Worm (Caenorhabditis elegans) whole organism, L4 larva: ENCODE data around the gene srv-3.

Source experiments
- F44E2.7 ChIP-seq: fragments of 200-800 bp; sonication (Bioruptor generic); IDR thresholded peaks from 2 replicates; pipeline ENCODE4 v2.1.2; 2022; ENCODE audit warnings: missing genetic modification characterization, missing compliant biosample characterization
- R02D3.7 ChIP-seq: fragments of 150-350 bp; sonication (generic microtip); optimal IDR thresholded peaks from 3 replicates; lab custom pipeline; 2014; ENCODE audit warnings: missing biosample characterization, missing genetic modification characterization
- T26A8.4 ChIP-seq: fragments of 200-800 bp; sonication (Bioruptor generic); IDR thresholded peaks from 2 replicates; pipeline ENCODE4 v1.3.6; 2022; ENCODE audit warnings: missing genetic modification characterization, missing compliant biosample characterization
- Y48G9A.11 ChIP-seq: fragments of 200-800 bp; sonication (Bioruptor generic); IDR thresholded peaks from 2 replicates; pipeline ENCODE4 v1.3.6; 2022; ENCODE audit warnings: missing genetic modification reagents, missing genetic modification characterization, missing compliant biosample characterization
- ZK337.2 ChIP-seq: fragments of 200-800 bp; sonication (Bioruptor generic); IDR thresholded peaks from 2 replicates; pipeline ENCODE4 v1.3.6; 2022; ENCODE audit warnings: missing genetic modification reagents, missing genetic modification characterization, missing compliant biosample characterization
- attf-4 ChIP-seq: sonication (generic microtip); optimal IDR thresholded peaks from 3 replicates; lab custom pipeline; 2017; ENCODE audit warnings: missing biosample characterization, missing genetic modification characterization
- ceh-28 ChIP-seq: fragments of 150-350 bp; optimal IDR thresholded peaks from 2 replicates; lab custom pipeline; 2014; ENCODE audit warnings: missing biosample characterization, missing genetic modification reagents, missing genetic modification characterization
- ceh-32 ChIP-seq: sonication (generic microtip); optimal IDR thresholded peaks from 2 replicates; lab custom pipeline; 2016; ENCODE audit warnings: mild to moderate bottlenecking, missing genetic modification characterization, missing compliant biosample characterization; ENCODE audit not compliant: poor library complexity
- ceh-82 ChIP-seq: sonication (generic microtip); optimal IDR thresholded peaks from 2 replicates; lab custom pipeline; 2017; ENCODE audit warnings: missing biosample characterization, missing genetic modification characterization
- ces-1 ChIP-seq: fragments of 150-350 bp; sonication (generic microtip); optimal IDR thresholded peaks from 4 replicates; lab custom pipeline; 2014; ENCODE audit warnings: missing biosample characterization, missing genetic modification reagents, missing genetic modification characterization
- daf-12 ChIP-seq: fragments of 150-350 bp; optimal IDR thresholded peaks from 2 replicates; lab custom pipeline; 2014; ENCODE audit warnings: missing biosample characterization, missing genetic modification reagents, missing genetic modification characterization
- dmd-9 ChIP-seq: fragments of 200-800 bp; sonication (Bioruptor generic); IDR thresholded peaks from 2 replicates; pipeline ENCODE4 v1.3.6; 2022; ENCODE audit warnings: missing genetic modification reagents, missing genetic modification characterization, missing compliant biosample characterization
- egl-27 ChIP-seq: sonication (generic microtip); optimal IDR thresholded peaks from 3 replicates; lab custom pipeline; 2017; ENCODE audit warnings: missing biosample characterization, missing genetic modification reagents, missing genetic modification characterization
- fos-1 ChIP-seq: fragments of 150-350 bp; optimal IDR thresholded peaks from 2 replicates; lab custom pipeline; 2014; ENCODE audit warnings: missing biosample characterization, missing genetic modification characterization
- hif-1 ChIP-seq, 2 experiments: sonication (generic microtip); optimal IDR thresholded peaks; 2 replicates each; lab custom pipeline; 2016 to 2017; ENCODE audit warnings: missing compliant biosample characterization in 2 of 2, missing genetic modification characterization in 2 of 2, missing genetic modification reagents in 2 of 2, missing genotype in 2 of 2, mild to moderate bottlenecking in 1 of 2
- hlh-11 ChIP-seq: fragments of 200-800 bp; sonication (Bioruptor generic); optimal IDR thresholded peaks from 2 replicates; lab custom pipeline; 2018; ENCODE audit warnings: mild to moderate bottlenecking, missing genetic modification characterization, missing compliant biosample characterization
- hlh-30 ChIP-seq: sonication (generic microtip); optimal IDR thresholded peaks from 2 replicates; lab custom pipeline; 2017; ENCODE audit warnings: antibody characterized with exemption, mild to moderate bottlenecking, missing genetic modification characterization, missing compliant biosample characterization; ENCODE audit not compliant: insufficient read depth
- lin-1 ChIP-seq: fragments of 200-800 bp; sonication (Bioruptor generic); IDR thresholded peaks from 2 replicates; pipeline ENCODE4 v1.3.6; 2022; ENCODE audit warnings: missing genetic modification reagents, missing genetic modification characterization, missing compliant biosample characterization
- lin-29 ChIP-seq: fragments of 200-800 bp; sonication (Bioruptor generic); IDR thresholded peaks from 2 replicates; pipeline ENCODE4 v1.3.6; 2022; ENCODE audit warnings: missing genetic modification reagents, missing genetic modification characterization, missing compliant biosample characterization
- lin-38 ChIP-seq: fragments of 200-800 bp; sonication (Bioruptor generic); IDR thresholded peaks from 2 replicates; pipeline ENCODE4 v1.3.6; 2022; ENCODE audit warnings: missing genetic modification reagents, missing genetic modification characterization, missing compliant biosample characterization
- lin-39 ChIP-seq: fragments of 150-350 bp; optimal IDR thresholded peaks from 2 replicates; lab custom pipeline; 2014; ENCODE audit warnings: missing biosample characterization, missing genetic modification reagents, missing genetic modification characterization
- lsy-2 ChIP-seq, 2 experiments: fragments of 150-350 bp in 1 of 2; sonication (generic microtip) in 1 of 2; optimal IDR thresholded peaks; 2 replicates each; lab custom pipeline; 2014 to 2017; ENCODE audit warnings: missing biosample characterization in 2 of 2, missing genetic modification characterization in 2 of 2
- madf-9 ChIP-seq: fragments of 200-800 bp; sonication (Bioruptor generic); conservative IDR thresholded peaks from 2 replicates; pipeline ENCODE4 v1.3.6; 2022; ENCODE audit warnings: missing genetic modification reagents, missing genetic modification characterization, missing compliant biosample characterization
- mes-2 ChIP-seq: sonication (generic microtip); optimal IDR thresholded peaks from 2 replicates; lab custom pipeline; 2016; ENCODE audit warnings: missing genotype, mild to moderate bottlenecking, missing genetic modification characterization, missing compliant biosample characterization; ENCODE audit not compliant: poor library complexity, severe bottlenecking
- nhr-237 ChIP-seq: sonication (generic microtip); optimal IDR thresholded peaks from 2 replicates; lab custom pipeline; 2017; ENCODE audit warnings: missing biosample characterization, missing genetic modification characterization
- nhr-42 ChIP-seq: fragments of 200-800 bp; sonication (Bioruptor generic); IDR thresholded peaks from 2 replicates; pipeline ENCODE4 v1.3.6; 2022; ENCODE audit warnings: missing genetic modification characterization, missing compliant biosample characterization
- nhr-48 ChIP-seq: sonication (generic microtip); optimal IDR thresholded peaks from 2 replicates; lab custom pipeline; 2016; ENCODE audit warnings: mild to moderate bottlenecking, missing genetic modification characterization, missing compliant biosample characterization
- nhr-76 ChIP-seq: fragments of 150-350 bp; optimal IDR thresholded peaks from 2 replicates; lab custom pipeline; 2014; ENCODE audit warnings: missing biosample characterization, missing genetic modification characterization
- php-3 ChIP-seq: fragments of 200-800 bp; sonication (Bioruptor generic); IDR thresholded peaks from 2 replicates; pipeline ENCODE4 v1.3.6; 2022; ENCODE audit warnings: missing genetic modification reagents, missing genetic modification characterization, missing compliant biosample characterization
- set-16 ChIP-seq: fragments of 200-800 bp; sonication (Bioruptor generic); IDR thresholded peaks from 2 replicates; pipeline ENCODE4 v1.3.6; 2022; ENCODE audit warnings: missing genetic modification reagents, missing genetic modification characterization, missing compliant biosample characterization
- skn-1 ChIP-seq: fragments of 150-350 bp; optimal IDR thresholded peaks from 2 replicates; lab custom pipeline; 2014; ENCODE audit warnings: missing biosample characterization, missing genetic modification characterization
- snpc-1.2 ChIP-seq: fragments of 200-800 bp; sonication (Bioruptor generic); IDR thresholded peaks from 2 replicates; pipeline ENCODE4 v1.3.6; 2022; ENCODE audit warnings: missing genetic modification reagents, missing genetic modification characterization, missing compliant biosample characterization
- snpc-4 ChIP-seq: fragments of 150-350 bp; optimal IDR thresholded peaks from 2 replicates; lab custom pipeline; 2014; ENCODE audit warnings: missing biosample characterization, missing genetic modification characterization
- unc-39 ChIP-seq: sonication (generic microtip); optimal IDR thresholded peaks from 2 replicates; lab custom pipeline; 2017; ENCODE audit warnings: missing biosample characterization, missing genetic modification characterization
- vab-7 ChIP-seq: fragments of 200-800 bp; sonication (Bioruptor generic); IDR thresholded peaks from 2 replicates; pipeline ENCODE4 v1.3.6; 2022; ENCODE audit warnings: missing genetic modification reagents, missing genetic modification characterization, missing compliant biosample characterization
- zag-1 ChIP-seq: fragments of 150-350 bp; optimal IDR thresholded peaks from 2 replicates; lab custom pipeline; 2014; ENCODE audit warnings: missing biosample characterization, missing genetic modification characterization
- zfp-2 ChIP-seq: sonication (generic microtip); optimal IDR thresholded peaks from 2 replicates; lab custom pipeline; 2016; ENCODE audit warnings: mild to moderate bottlenecking, missing genetic modification characterization, missing compliant biosample characterization
- zfp-3 ChIP-seq: fragments of 200-800 bp; sonication (Bioruptor generic); conservative IDR thresholded peaks from 2 replicates; pipeline ENCODE4 v1.3.6; 2022; ENCODE audit warnings: missing genetic modification reagents, missing genetic modification characterization, missing compliant biosample characterization
- zip-11 ChIP-seq: fragments of 200-800 bp; sonication (Bioruptor generic); IDR thresholded peaks from 2 replicates; pipeline ENCODE4 v1.3.6; 2022; ENCODE audit warnings: missing genetic modification characterization, missing compliant biosample characterization
- ztf-7 ChIP-seq: fragments of 150-350 bp; optimal IDR thresholded peaks from 2 replicates; lab custom pipeline; 2014; ENCODE audit warnings: missing biosample characterization, missing genetic modification characterization

srv-3 gene

DNA sequence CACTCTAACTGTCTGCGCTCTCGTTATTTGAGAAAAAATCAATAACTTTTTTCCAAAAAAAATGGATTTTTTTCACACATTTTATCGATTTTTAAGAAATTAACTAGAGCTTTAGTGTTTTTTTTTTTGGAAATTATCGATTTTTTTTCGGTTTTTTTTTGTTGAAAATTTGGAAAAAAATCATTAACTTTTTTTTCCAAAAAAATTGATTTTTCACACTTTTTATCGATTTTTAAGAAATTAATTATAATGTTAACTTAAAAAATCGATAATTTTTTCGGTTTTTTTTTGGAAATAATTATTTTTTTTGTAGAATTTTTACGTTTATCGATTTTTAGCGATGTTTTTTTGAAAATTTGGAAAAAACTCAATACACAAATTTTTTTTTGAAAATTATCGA, 35.5 kb upstream of the srv-3 start:
- TF ChIP-seq lin-1 (GFP tag; lab: Robert Waterston, UW) (no peak), ceh-28 (tag; lab: Kevin White, UChicago) (peak; percentile 76)

DNA sequence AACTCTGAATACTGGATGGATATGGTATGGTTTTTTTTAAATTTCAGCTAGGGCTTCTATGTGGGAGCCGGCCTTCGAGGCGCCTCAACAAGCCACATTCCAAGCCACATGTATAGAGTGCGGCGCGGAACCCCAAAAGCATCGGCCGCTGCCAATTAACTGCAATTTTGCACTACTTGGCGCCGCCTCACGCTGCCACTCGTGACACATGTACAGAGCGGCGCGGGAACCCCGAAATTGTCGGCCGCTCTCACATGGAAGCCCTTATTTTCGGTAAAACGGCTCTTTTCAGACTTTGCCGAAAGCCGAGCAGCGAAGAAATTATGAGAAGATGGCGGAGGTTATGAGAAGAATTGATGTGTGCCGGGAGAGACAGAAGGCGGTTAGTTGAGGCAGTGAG, 35.0 kb upstream of the srv-3 start:
- no peak for TF ChIP-seq unc-39 (tag; lab: Kevin White, UChicago)
- TF ChIP-seq zip-11 (GFP tag; lab: Robert Waterston, UW), result no peak
- TF ChIP-seq daf-12, result no peak
- no peak for TF ChIP-seq hlh-11 (tag; lab: Kevin White, UChicago)
- no peak for TF ChIP-seq nhr-42 (GFP tag; lab: Robert Waterston, UW)
- TF ChIP-seq fos-1 (tag; lab: Kevin White, UChicago), result no peak
- TF ChIP-seq lin-1 (GFP tag; lab: Robert Waterston, UW), result no peak
- 0 out of 2 replicates have a peak, but pooled peaks have one; percentile 23 for TF ChIP-seq php-3 (GFP tag; lab: Robert Waterston, UW)
- TF ChIP-seq nhr-237, result no peak
- TF ChIP-seq set-16, result peak; percentile 55; the same call in 1 of the 2 replicates
- no peak for TF ChIP-seq egl-27 (tag; lab: Kevin White, UChicago)
- no peak for TF ChIP-seq ceh-32 (tag; lab: Kevin White, UChicago)
- TF ChIP-seq lin-29 (GFP tag; lab: Robert Waterston, UW), result no peak
- TF ChIP-seq snpc-1.2 (GFP tag; lab: Robert Waterston, UW), result no peak
- no peak for TF ChIP-seq ZK337.2 (GFP tag; lab: Robert Waterston, UW)
- TF ChIP-seq lsy-2 (tag; optimal IDR thresholded peaks at IDR 0.05; lab: Kevin White, UChicago), result no peak

DNA sequence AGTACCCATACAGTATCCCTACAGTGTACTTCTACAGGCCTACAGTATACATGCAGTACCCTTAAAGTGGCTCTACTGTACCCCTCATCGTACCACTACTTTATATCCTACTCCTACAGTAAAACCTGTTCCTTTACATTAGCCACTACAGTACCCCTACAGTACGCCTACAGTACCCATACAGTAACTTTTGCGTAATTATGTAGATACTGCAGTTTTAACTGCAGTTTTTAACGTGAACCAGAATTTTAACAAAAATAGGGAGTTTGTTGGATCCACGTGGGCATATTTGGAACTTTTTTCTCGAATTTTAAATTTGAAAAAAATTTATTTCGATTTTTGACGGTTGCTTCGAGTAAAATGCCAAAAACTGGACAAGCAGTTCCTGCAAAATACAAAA, 34.6 kb upstream of the srv-3 start, which contains the start of gene W04E12.4:
Gene W04E12.4 (plus strand): TSS at position 301 of the 400 bp plus-strand sequence.
- no peak for TF ChIP-seq ces-1 (GFP tag; lab: Kevin White, UChicago)
- TF ChIP-seq zip-11 (GFP tag; lab: Robert Waterston, UW), result no peak
- TF ChIP-seq R02D3.7 (tag; lab: Kevin White, UChicago), result no peak
- TF ChIP-seq lin-38 (GFP tag; lab: Robert Waterston, UW), result no peak
- no peak for TF ChIP-seq skn-1 (tag; lab: Kevin White, UChicago)
- no peak for TF ChIP-seq Y48G9A.11
- no peak for TF ChIP-seq php-3 (GFP tag; lab: Robert Waterston, UW)
- no peak for TF ChIP-seq vab-7 (GFP tag; lab: Robert Waterston, UW)
- TF ChIP-seq mes-2 (tag; lab: Kevin White, UChicago), result no peak
- TF ChIP-seq zfp-2 (tag; lab: Kevin White, UChicago), result no peak
- no peak for TF ChIP-seq dmd-9
- no peak for TF ChIP-seq nhr-76 (tag; lab: Kevin White, UChicago)
- no peak for TF ChIP-seq zfp-3 (GFP tag; lab: Robert Waterston, UW)
- TF ChIP-seq ztf-7 (tag; lab: Kevin White, UChicago), result no peak
- TF ChIP-seq zag-1 (tag; lab: Kevin White, UChicago), result no peak
- TF ChIP-seq F44E2.7 (GFP tag; lab: Robert Waterston, UW), result no peak
- no peak for TF ChIP-seq hlh-30 (tag; lab: Kevin White, UChicago)
- no peak for TF ChIP-seq snpc-4
- no peak for TF ChIP-seq lin-1 (GFP tag; lab: Robert Waterston, UW)

DNA sequence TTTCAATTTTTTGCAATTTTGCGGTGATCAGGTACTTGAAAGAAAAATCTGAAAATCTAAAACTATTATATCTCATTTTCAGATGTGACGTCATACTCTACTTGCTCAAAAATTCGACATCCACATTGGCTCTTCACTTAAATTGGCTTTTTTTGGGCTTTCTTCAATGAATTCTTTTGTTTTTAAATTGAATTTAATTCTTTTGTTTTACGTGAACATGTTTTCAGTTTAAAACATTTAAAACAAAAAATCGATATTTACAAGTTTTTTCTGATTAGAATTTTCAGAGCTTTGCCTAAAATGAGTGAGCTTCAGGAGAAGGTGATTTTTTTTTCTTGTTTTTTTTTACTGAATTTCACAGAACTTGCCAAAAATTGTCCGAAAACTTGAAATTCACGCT, 32.9 kb upstream of the srv-3 start, which contains the start of gene W04E12.3:
Gene W04E12.3 (plus strand): TSS at position 301 of the 400 bp plus-strand sequence.
- TF ChIP-seq zfp-2 (tag; lab: Kevin White, UChicago) (no peak), madf-9 (GFP tag; lab: Robert Waterston, UW) (no peak), ceh-82 (tag; lab: Kevin White, UChicago) (no peak), attf-4 (tag; lab: Kevin White, UChicago) (no peak), nhr-48 (tag; lab: Kevin White, UChicago) (no peak), lin-1 (GFP tag; lab: Robert Waterston, UW) (no peak), hif-1 (tag; optimal IDR thresholded peaks at IDR 0.05; lab: Kevin White, UChicago) (no peak), lin-39 (tag; lab: Kevin White, UChicago) (no peak), T26A8.4 (GFP tag; lab: Robert Waterston, UW) (no peak)
